Worm (Caenorhabditis elegans): ENCODE results near the gene F15E6.9.

DNA sequence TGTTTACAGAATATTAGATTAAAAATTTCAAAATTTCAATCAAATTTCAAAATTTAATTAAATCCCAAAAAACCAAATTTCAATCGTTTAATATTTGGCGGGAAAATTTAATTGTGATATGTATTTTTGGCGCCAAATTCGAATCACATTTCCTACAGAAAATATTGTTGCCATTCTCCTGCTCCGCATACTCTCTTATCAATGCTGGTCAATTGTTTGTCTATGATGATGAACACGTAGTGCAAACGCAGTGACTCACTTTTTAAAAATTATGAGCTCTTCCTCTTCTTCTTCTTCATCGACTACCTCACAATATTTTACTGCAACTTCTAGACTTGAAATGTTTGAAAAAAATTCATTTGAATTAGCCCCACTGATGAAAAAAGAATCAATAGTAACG lies 27.6 kb upstream of the F15E6.9 start, which contains the start of gene trpl-2:
- TF ChIP-seq hnd-1 (tag; optimal IDR thresholded peaks at IDR 0.05), result no peak
- TF ChIP-seq B0310.2 (tag; optimal IDR thresholded peaks at IDR 0.05), result no peak
- no peak for TF ChIP-seq tbx-11 (GFP tag; IDR thresholded peaks at IDR 0.05)
- TF ChIP-seq hmg-4 (GFP tag; optimal IDR thresholded peaks at IDR 0.05), result no peak
- no peak for TF ChIP-seq ama-1 (optimal IDR thresholded peaks at IDR 0.05)
- TF ChIP-seq flt-1 (GFP tag; IDR thresholded peaks at IDR 0.05), result no peak
- no peak for TF ChIP-seq F13C5.2 (tag; optimal IDR thresholded peaks at IDR 0.05)
- TF ChIP-seq scrt-1 (GFP tag; IDR thresholded peaks at IDR 0.05), result no peak
- TF ChIP-seq tbx-37 (GFP tag; conservative IDR thresholded peaks at IDR 0.05), result no peak
- no peak for TF ChIP-seq tra-4 (tag; optimal IDR thresholded peaks at IDR 0.05)
- no peak for TF ChIP-seq hmbx-1 (tag; optimal IDR thresholded peaks at IDR 0.05)
- no peak for TF ChIP-seq pes-1 (GFP tag; IDR thresholded peaks at IDR 0.05)
- no peak for TF ChIP-seq aly-1 (tag; optimal IDR thresholded peaks at IDR 0.05)
